Worm (Caenorhabditis elegans) whole organism, L4/young adult: ENCODE data around the gene kxd-1.

Source experiments
- W03F9.2 ChIP-seq: fragments of 150-350 bp; optimal IDR thresholded peaks from 2 replicates; lab custom pipeline; 2014; ENCODE audit warnings: missing biosample characterization, missing genetic modification characterization
- dao-5 ChIP-seq: sonication (generic microtip); optimal IDR thresholded peaks from 2 replicates; lab custom pipeline; 2016; ENCODE audit warnings: missing genotype, missing genetic modification characterization, moderate library complexity, missing compliant biosample characterization
- him-1 ChIP-seq: sonication (generic microtip); optimal IDR thresholded peaks from 2 replicates; lab custom pipeline; 2016; ENCODE audit warnings: missing genotype, missing genetic modification reagents, missing genetic modification characterization, missing compliant biosample characterization

- no peak for TF ChIP-seq W03F9.2 (tag; lab: Kevin White, UChicago)
- no peak for TF ChIP-seq him-1 (tag; lab: Kevin White, UChicago)
- TF ChIP-seq dao-5, result no peak
Measured at ce11 chrV:7220973-7221519, at the start of gene kxd-1, which contains the start of the genes C13F10.8 and C13F10.6.
